Worm (Caenorhabditis elegans): Measurements from ENCODE around the gene irld-25.

irld-25 gene

ce11 chrV:15221330-15221729, at the start of gene irld-25:
TSS of gene irld-25 (plus strand) at chrV:15221630.
- TF ChIP-seq ztf-7 (tag; optimal IDR thresholded peaks at IDR 0.05) (no peak), unc-130 (GFP tag; optimal IDR thresholded peaks at IDR 0.05) (no peak), mdt-29 (GFP tag; IDR thresholded peaks at IDR 0.05) (no peak), fos-1 (tag; optimal IDR thresholded peaks at IDR 0.05) (no peak), ZK546.5 (tag; optimal IDR thresholded peaks at IDR 0.05) (no peak), T20F7.1 (GFP tag; optimal IDR thresholded peaks at IDR 0.05) (no peak), dmd-8 (GFP tag; IDR thresholded peaks at IDR 0.05) (no peak), nhr-6 (tag; optimal IDR thresholded peaks at IDR 0.05) (no peak), lin-15B (tag; optimal IDR thresholded peaks at IDR 0.05) (no peak), lin-1 (GFP tag; IDR thresholded peaks at IDR 0.05) (no peak), skn-1 (tag; optimal IDR thresholded peaks at IDR 0.05) (no peak), unc-62 (GFP tag; optimal IDR thresholded peaks at IDR 0.05 in 1 of 2) (no peak), unc-62 (tag; optimal IDR thresholded peaks at IDR 0.05) (no peak)

ce11 chrV:15175459-15175858, 46.0 kb upstream of the irld-25 start, which contains the start of gene clec-47:
TSS of gene clec-47 (plus strand) at chrV:15175759.
- no peak for TF ChIP-seq madf-9 (GFP tag; conservative IDR thresholded peaks at IDR 0.05)
- TF ChIP-seq hlh-30 (tag; optimal IDR thresholded peaks at IDR 0.05; ENCODE audit: insufficient read depth), result no peak
- TF ChIP-seq nhr-42 (GFP tag; IDR thresholded peaks at IDR 0.05), result no peak
- TF ChIP-seq nhr-28 (tag; optimal IDR thresholded peaks at IDR 0.05), result peak; percentile 19
- TF ChIP-seq lin-38 (GFP tag; IDR thresholded peaks at IDR 0.05), result no peak
- no peak for TF ChIP-seq lir-3 (tag; optimal IDR thresholded peaks at IDR 0.05)
- TF ChIP-seq hif-1 (tag; optimal IDR thresholded peaks at IDR 0.05), result peak in 1 of 2 experiments; percentile 31
- no peak for TF ChIP-seq dpl-1 (GFP tag; optimal IDR thresholded peaks at IDR 0.05)
- no peak for TF ChIP-seq lim-7 (GFP tag; IDR thresholded peaks at IDR 0.05)
- TF ChIP-seq hmg-1.1 (GFP tag; IDR thresholded peaks at IDR 0.05), result no peak
- no peak for TF ChIP-seq T20F7.1 (GFP tag; optimal IDR thresholded peaks at IDR 0.05)
- TF ChIP-seq nhr-11 (tag; optimal IDR thresholded peaks at IDR 0.05), result no peak
- TF ChIP-seq zag-1 (tag; optimal IDR thresholded peaks at IDR 0.05), result no peak

- TF ChIP-seq zfp-3 (GFP tag; conservative IDR thresholded peaks at IDR 0.05), result no peak
Measured at ce11 chrV:15179757-15180156, 41.7 kb upstream of the irld-25 start, which contains the start of gene T09F5.10. TSS of gene T09F5.10 (plus strand) at chrV:15180057.

ce11 chrV:15181899-15182298, 39.5 kb upstream of the irld-25 start:
- TF ChIP-seq hlh-30 (tag; optimal IDR thresholded peaks at IDR 0.05; ENCODE audit: insufficient read depth) (no peak), R02D3.7 (tag; optimal IDR thresholded peaks at IDR 0.05) (no peak), zfp-2 (tag; optimal IDR thresholded peaks at IDR 0.05) (no peak), lin-38 (GFP tag; IDR thresholded peaks at IDR 0.05) (no peak), saeg-2 (GFP tag; IDR thresholded peaks at IDR 0.05) (no peak), mxl-2 (GFP tag; conservative IDR thresholded peaks at IDR 0.05) (no peak), lin-39 (tag; optimal IDR thresholded peaks at IDR 0.05) (no peak), mep-1 (tag; optimal IDR thresholded peaks at IDR 0.05) (no peak), jun-1 (tag; optimal IDR thresholded peaks at IDR 0.05) (no peak), fkh-10 (GFP tag; optimal IDR thresholded peaks at IDR 0.05) (no peak), F49E8.2 (tag; optimal IDR thresholded peaks at IDR 0.05; ENCODE audit: borderline replicate concordance) (no peak), lin-1 (GFP tag; IDR thresholded peaks at IDR 0.05) (no peak), T20F7.1 (GFP tag; optimal IDR thresholded peaks at IDR 0.05) (no peak), egl-43 (GFP tag; IDR thresholded peaks at IDR 0.05) (no peak), nhr-10 (tag; optimal IDR thresholded peaks at IDR 0.05) (no peak), set-16 (GFP tag; IDR thresholded peaks at IDR 0.05) (no peak), daf-12 (tag; optimal IDR thresholded peaks at IDR 0.05) (no peak), pqm-1 (tag; optimal IDR thresholded peaks at IDR 0.05) (no peak), T26A8.4 (GFP tag; IDR thresholded peaks at IDR 0.05) (no peak)
